Worm (Caenorhabditis elegans) whole organism, mixed stage, embryonic: ENCODE data around the gene kel-1.

Experiments used
- bed-3 ChIP-seq: fragments of 200-800 bp; sonication (Bioruptor generic); optimal IDR thresholded peaks from 3 replicates; lab custom pipeline; 2018; ENCODE audit warnings: mild to moderate bottlenecking, missing genetic modification characterization, moderate library complexity, missing compliant biosample characterization
- blmp-1 ChIP-seq: fragments of 150-350 bp; optimal IDR thresholded peaks from 2 replicates; lab custom pipeline; 2014; ENCODE audit warnings: missing biosample characterization, missing genetic modification characterization
- elt-1 ChIP-seq: sonication (generic microtip); optimal IDR thresholded peaks from 2 replicates; lab custom pipeline; 2017; ENCODE audit warnings: missing genetic modification characterization, mild to moderate bottlenecking, missing compliant biosample characterization, antibody characterized with exemption, moderate library complexity, borderline replicate concordance; ENCODE audit not compliant: insufficient read depth
- elt-3 ChIP-seq: fragments of 150-350 bp; optimal IDR thresholded peaks from 2 replicates; lab custom pipeline; 2014; ENCODE audit warnings: missing biosample characterization, missing genetic modification characterization
- lin-13 ChIP-seq: fragments of 150-350 bp; optimal IDR thresholded peaks from 2 replicates; lab custom pipeline; 2014; ENCODE audit warnings: missing biosample characterization, missing genetic modification characterization
- lsy-2 ChIP-seq: fragments of 150-350 bp; optimal IDR thresholded peaks from 2 replicates; lab custom pipeline; 2014; ENCODE audit warnings: missing biosample characterization, missing genetic modification characterization
- mab-5 ChIP-seq: fragments of 150-350 bp; optimal IDR thresholded peaks from 2 replicates; lab custom pipeline; 2014; ENCODE audit warnings: missing biosample characterization, missing genetic modification characterization
- nhr-76 ChIP-seq: sonication (generic microtip); optimal IDR thresholded peaks from 2 replicates; lab custom pipeline; 2017; ENCODE audit warnings: missing biosample characterization, missing genetic modification characterization
- pha-4 ChIP-seq: fragments of 150-350 bp; optimal IDR thresholded peaks from 2 replicates; lab custom pipeline; 2018; ENCODE audit warnings: missing biosample characterization, missing genetic modification reagents, missing genetic modification characterization
- snpc-4 ChIP-seq: fragments of 150-350 bp; optimal IDR thresholded peaks from 2 replicates; lab custom pipeline; 2014; ENCODE audit warnings: missing biosample characterization, missing genetic modification characterization
- tbx-8 ChIP-seq: fragments of 200-800 bp; sonication (Bioruptor generic); optimal IDR thresholded peaks from 2 replicates; lab custom pipeline; 2018; ENCODE audit warnings: mild to moderate bottlenecking, missing genetic modification characterization, moderate library complexity, missing compliant biosample characterization
- unc-62 ChIP-seq: fragments of 150-350 bp; optimal IDR thresholded peaks from 2 replicates; lab custom pipeline; 2014; ENCODE audit warnings: missing biosample characterization, missing genetic modification reagents, missing genetic modification characterization

- TF ChIP-seq unc-62 (GFP tag; lab: Kevin White, UChicago) (no peak), pha-4 (tag; lab: Kevin White, UChicago) (no peak), lsy-2 (tag; lab: Kevin White, UChicago) (no peak), tbx-8 (GFP tag; lab: Kevin White, UChicago) (no peak), elt-3 (tag; lab: Kevin White, UChicago) (no peak), blmp-1 (tag; lab: Kevin White, UChicago) (no peak), elt-1 (tag; lab: Kevin White, UChicago) (no peak), mab-5 (tag; lab: Kevin White, UChicago) (no peak), snpc-4 (tag; lab: Kevin White, UChicago) (no peak), bed-3 (GFP tag; lab: Kevin White, UChicago) (no peak), lin-13 (tag; lab: Kevin White, UChicago) (no peak), nhr-76 (tag; lab: Kevin White, UChicago) (no peak)
These were observed 37.7 kb upstream of the kel-1 start, which contains the start of gene coa-7 for ce11 chrII:11650975-11651588.
